Worm (Caenorhabditis elegans) whole organism, late embryonic: ENCODE measurements around the gene ZC477.7.

Experiments
- F13H6.1 ChIP-seq: sonication (generic microtip); optimal IDR thresholded peaks from 2 replicates; lab custom pipeline; 2016; ENCODE audit warnings: missing genetic modification characterization, missing compliant biosample characterization
- K02D7.2 ChIP-seq: sonication (generic microtip); optimal IDR thresholded peaks from 2 replicates; lab custom pipeline; 2017; ENCODE audit warnings: mild to moderate bottlenecking, missing genetic modification characterization, missing compliant biosample characterization
- Y22D7AL.16 ChIP-seq: sonication (generic microtip); optimal IDR thresholded peaks from 2 replicates; lab custom pipeline; 2016; ENCODE audit warnings: missing genetic modification characterization, missing compliant biosample characterization
- ama-1 ChIP-seq: fragments of 150-350 bp; optimal IDR thresholded peaks from 2 replicates; lab custom pipeline; 2014
- ceh-14 ChIP-seq: sonication (generic microtip); optimal IDR thresholded peaks from 2 replicates; lab custom pipeline; 2016; ENCODE audit warnings: missing genotype, missing genetic modification characterization, missing compliant biosample characterization
- ceh-18 ChIP-seq: sonication (generic microtip); optimal IDR thresholded peaks from 2 replicates; lab custom pipeline; 2016; ENCODE audit warnings: missing genetic modification characterization, missing compliant biosample characterization
- ceh-22 ChIP-seq: sonication (generic microtip); optimal IDR thresholded peaks from 2 replicates; lab custom pipeline; 2017; ENCODE audit warnings: missing biosample characterization, missing genetic modification characterization
- ceh-30 ChIP-seq: fragments of 150-350 bp; optimal IDR thresholded peaks from 2 replicates; lab custom pipeline; 2014; ENCODE audit warnings: missing biosample characterization, missing genetic modification characterization
- ceh-31 ChIP-seq: sonication (generic microtip); optimal IDR thresholded peaks from 2 replicates; lab custom pipeline; 2016; ENCODE audit warnings: missing genetic modification characterization, missing compliant biosample characterization
- ceh-34 ChIP-seq: sonication (generic microtip); optimal IDR thresholded peaks from 2 replicates; lab custom pipeline; 2016; ENCODE audit warnings: mild to moderate bottlenecking, missing genetic modification characterization, missing compliant biosample characterization
- ceh-45 ChIP-seq: fragments of 200-800 bp; sonication (Bioruptor generic); IDR thresholded peaks from 2 replicates; pipeline ENCODE4 v1.3.6; 2022; ENCODE audit warnings: missing genetic modification reagents, missing genetic modification characterization, missing compliant biosample characterization
- che-1 ChIP-seq: sonication (generic microtip); optimal IDR thresholded peaks from 2 replicates; lab custom pipeline; 2016; ENCODE audit warnings: mild to moderate bottlenecking, missing genetic modification characterization, missing compliant biosample characterization
- dve-1 ChIP-seq: sonication (generic microtip); optimal IDR thresholded peaks from 2 replicates; lab custom pipeline; 2017; ENCODE audit warnings: antibody characterized with exemption, mild to moderate bottlenecking, missing genetic modification characterization, missing compliant biosample characterization
- ets-4 ChIP-seq: sonication (generic microtip); optimal IDR thresholded peaks from 2 replicates; lab custom pipeline; 2016; ENCODE audit warnings: missing genetic modification characterization, missing compliant biosample characterization
- eyg-1 ChIP-seq: sonication (generic microtip); optimal IDR thresholded peaks from 2 replicates; lab custom pipeline; 2016; ENCODE audit warnings: missing genotype, missing genetic modification characterization, missing compliant biosample characterization
- fax-1 ChIP-seq: sonication (generic microtip); optimal IDR thresholded peaks from 2 replicates; lab custom pipeline; 2016; ENCODE audit warnings: missing genotype, missing genetic modification characterization, missing compliant biosample characterization
- hlh-13 ChIP-seq: fragments of 200-800 bp; sonication (Bioruptor generic); optimal IDR thresholded peaks from 2 replicates; lab custom pipeline; 2018; ENCODE audit warnings: mild to moderate bottlenecking, missing genetic modification characterization, missing compliant biosample characterization
- hlh-15 ChIP-seq: sonication (generic microtip); optimal IDR thresholded peaks from 2 replicates; lab custom pipeline; 2016; ENCODE audit warnings: missing genetic modification characterization, missing compliant biosample characterization
- hlh-30 ChIP-seq: sonication (generic microtip); optimal IDR thresholded peaks from 2 replicates; lab custom pipeline; 2017; ENCODE audit warnings: antibody characterized with exemption, missing genetic modification characterization, missing compliant biosample characterization; ENCODE audit not compliant: insufficient read depth
- hlh-6 ChIP-seq: sonication (generic microtip); optimal IDR thresholded peaks from 2 replicates; lab custom pipeline; 2016; ENCODE audit warnings: missing genotype, missing genetic modification characterization, missing compliant biosample characterization
- hlh-8 ChIP-seq: sonication (generic microtip); optimal IDR thresholded peaks from 2 replicates; lab custom pipeline; 2016; ENCODE audit warnings: missing genotype, missing genetic modification characterization, missing compliant biosample characterization
- mec-3 ChIP-seq: sonication (generic microtip); optimal IDR thresholded peaks from 2 replicates; lab custom pipeline; 2016; ENCODE audit warnings: borderline replicate concordance, missing genetic modification characterization, missing compliant biosample characterization
- nfya-1 ChIP-seq: sonication (generic microtip); optimal IDR thresholded peaks from 2 replicates; lab custom pipeline; 2017; ENCODE audit warnings: missing genetic modification characterization, mild to moderate bottlenecking, missing compliant biosample characterization, antibody characterized with exemption, moderate library complexity
- nhr-232 ChIP-seq: sonication (generic microtip); optimal IDR thresholded peaks from 2 replicates; lab custom pipeline; 2016; ENCODE audit warnings: missing genetic modification characterization, missing compliant biosample characterization
- pag-3 ChIP-seq: sonication (generic microtip); optimal IDR thresholded peaks from 2 replicates; lab custom pipeline; 2016; ENCODE audit warnings: missing compliant biosample characterization, missing genetic modification characterization, borderline replicate concordance
- pat-9 ChIP-seq: fragments of 200-800 bp; sonication (Bioruptor generic); optimal IDR thresholded peaks from 2 replicates; lab custom pipeline; 2018; ENCODE audit warnings: mild to moderate bottlenecking, missing genetic modification characterization, moderate library complexity, missing compliant biosample characterization
- pha-4 ChIP-seq: fragments of 150-350 bp; optimal IDR thresholded peaks from 2 replicates; lab custom pipeline; 2018; ENCODE audit warnings: missing biosample characterization, missing genetic modification reagents, missing genetic modification characterization
- pros-1 ChIP-seq: fragments of 150-350 bp; optimal IDR thresholded peaks from 2 replicates; lab custom pipeline; 2014; ENCODE audit warnings: missing biosample characterization, missing genetic modification reagents, missing genetic modification characterization
- ref-2 ChIP-seq: sonication (generic microtip); optimal IDR thresholded peaks from 2 replicates; lab custom pipeline; 2016; ENCODE audit warnings: missing genetic modification characterization, missing compliant biosample characterization
- rnt-1 ChIP-seq: sonication (generic microtip); optimal IDR thresholded peaks from 2 replicates; lab custom pipeline; 2016; ENCODE audit warnings: missing genetic modification characterization, missing compliant biosample characterization
- sdc-2 ChIP-seq: sonication (generic microtip); optimal IDR thresholded peaks from 2 replicates; lab custom pipeline; 2016; ENCODE audit warnings: missing genotype, missing genetic modification characterization, missing compliant biosample characterization
- syd-9 ChIP-seq: sonication (generic microtip); optimal IDR thresholded peaks from 2 replicates; lab custom pipeline; 2016; ENCODE audit warnings: mild to moderate bottlenecking, missing genetic modification characterization, moderate library complexity, missing compliant biosample characterization
- tbx-2 ChIP-seq: sonication (generic microtip); optimal IDR thresholded peaks from 2 replicates; lab custom pipeline; 2016; ENCODE audit warnings: missing genetic modification characterization, missing compliant biosample characterization
- unc-42 ChIP-seq: sonication (generic microtip); optimal IDR thresholded peaks from 2 replicates; lab custom pipeline; 2016; ENCODE audit warnings: missing genotype, missing genetic modification characterization, missing compliant biosample characterization
- unc-55 ChIP-seq: sonication (generic microtip); optimal IDR thresholded peaks from 2 replicates; lab custom pipeline; 2017; ENCODE audit warnings: missing biosample characterization, missing genetic modification reagents, missing genetic modification characterization
- unc-86 ChIP-seq: sonication (generic microtip); optimal IDR thresholded peaks from 2 replicates; lab custom pipeline; 2016; ENCODE audit warnings: missing genetic modification characterization, missing compliant biosample characterization

The ZC477.7 gene

DNA sequence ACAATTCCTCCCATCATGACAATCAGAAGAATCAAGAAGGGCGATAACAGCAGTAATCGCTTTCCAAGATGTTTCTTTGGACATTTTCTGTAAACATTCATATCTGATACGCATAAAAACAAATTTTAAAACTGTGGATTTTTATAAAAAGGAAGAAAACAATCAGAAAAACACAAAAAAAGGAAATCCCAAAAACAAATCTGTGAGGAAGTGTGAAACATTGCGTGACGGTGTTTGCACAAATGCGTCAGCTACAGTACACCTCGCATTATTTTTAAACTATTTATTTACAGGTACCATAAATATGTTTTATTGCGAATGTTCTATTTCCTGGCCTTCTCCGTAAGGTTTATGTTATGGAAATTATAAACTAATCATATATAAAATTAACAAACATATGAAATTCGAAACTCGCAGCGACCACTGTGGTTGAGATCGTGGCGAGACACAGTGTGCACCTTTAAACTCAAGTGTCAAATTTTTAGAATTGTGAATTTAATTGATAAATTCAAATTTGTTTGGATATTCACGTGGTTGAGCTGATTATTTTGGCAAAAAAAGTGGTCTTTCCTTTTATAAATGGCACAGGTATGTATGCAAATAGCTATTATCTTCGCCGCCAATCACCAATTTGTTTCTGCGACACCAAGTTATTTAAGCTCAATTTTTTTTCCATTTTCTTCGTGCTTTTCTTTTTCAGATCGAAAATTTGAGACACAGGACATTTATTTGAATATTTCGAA is 10.2 kb upstream of the ZC477.7 start, which contains the start of the genes C34D4.10 and str-48:
TSS of gene C34D4.10 (minus strand) at position 101 of the 743 bp plus-strand sequence.
TSS of gene str-48 (plus strand) at position 693 of the 743 bp plus-strand sequence.
- TF ChIP-seq Y22D7AL.16 (tag; lab: Kevin White, UChicago) (no peak), ceh-30 (tag; lab: Kevin White, UChicago) (no peak), eyg-1 (tag; lab: Kevin White, UChicago) (no peak), unc-86 (tag; lab: Kevin White, UChicago) (no peak), hlh-15 (tag; lab: Kevin White, UChicago) (no peak), ref-2 (tag; lab: Kevin White, UChicago) (no peak), hlh-30 (no peak), dve-1 (tag; lab: Kevin White, UChicago) (no peak)

DNA sequence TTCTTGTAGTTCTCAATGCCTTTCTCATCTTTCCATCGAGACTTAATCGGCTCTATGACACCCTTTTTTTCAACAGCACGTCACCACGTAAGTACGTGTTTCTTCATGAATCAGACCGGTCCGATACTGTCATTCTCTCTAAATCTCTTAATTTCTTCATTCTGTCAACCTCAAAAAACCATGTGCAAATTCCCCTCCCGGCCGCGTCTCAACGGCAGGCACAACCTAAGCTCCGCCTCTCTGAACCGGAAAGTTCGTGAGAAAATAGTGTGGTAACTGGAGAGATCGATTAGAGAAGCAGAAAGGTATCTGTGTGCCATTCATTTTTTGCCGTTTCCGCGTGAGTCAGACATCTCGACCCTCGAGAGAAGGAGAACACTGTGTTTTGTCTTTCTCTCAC is 3.3 kb upstream of the ZC477.7 start, which contains the start of gene nas-8:
TSS of gene nas-8 (plus strand) at position 301 of the 400 bp plus-strand sequence.
- TF ChIP-seq ceh-22 (tag; lab: Kevin White, UChicago), result no peak

DNA sequence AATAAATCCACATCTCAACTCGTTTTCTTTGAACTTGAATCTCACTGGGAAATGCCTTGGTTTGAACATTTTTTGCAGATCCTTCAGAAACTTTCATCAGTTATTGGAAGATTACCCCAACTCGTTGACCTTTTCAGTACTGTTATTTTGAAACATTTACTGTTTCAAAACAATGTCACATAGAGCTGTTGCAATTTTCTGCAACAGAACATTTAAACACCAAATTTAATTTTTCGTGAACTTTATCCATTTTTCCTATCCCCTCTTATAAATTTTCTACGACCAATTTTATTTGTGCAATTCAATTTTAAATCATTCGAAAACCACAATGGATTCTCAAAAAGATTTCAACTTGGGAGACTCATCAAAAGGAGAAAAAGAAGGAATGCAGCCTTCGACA is 3.4 kb downstream of the ZC477.7 start, which contains the start of gene ZC477.2:
TSS of gene ZC477.2 (plus strand) at position 301 of the 400 bp plus-strand sequence.
- TF ChIP-seq ets-4 (tag; lab: Kevin White, UChicago), result no peak
- TF ChIP-seq nhr-232 (tag; lab: Kevin White, UChicago), result no peak
- TF ChIP-seq ceh-22 (tag; lab: Kevin White, UChicago), result no peak
- TF ChIP-seq mec-3 (tag; lab: Kevin White, UChicago), result no peak
- no peak for TF ChIP-seq rnt-1 (tag; lab: Kevin White, UChicago)

ce11 chrIV:7103211-7103679 is 8.0 kb downstream of the ZC477.7 start, which contains the start of the genes rde-8 and ZC477.3:
TSS of gene rde-8 (minus strand) at chrIV:7103261.
TSS of gene ZC477.3 (plus strand) at chrIV:7103492.
- TF ChIP-seq unc-42 (tag; lab: Kevin White, UChicago), result peak; percentile 16
- peak; percentile 37 for TF ChIP-seq nfya-1 (tag; lab: Kevin White, UChicago)
- no peak for TF ChIP-seq hlh-13

DNA sequence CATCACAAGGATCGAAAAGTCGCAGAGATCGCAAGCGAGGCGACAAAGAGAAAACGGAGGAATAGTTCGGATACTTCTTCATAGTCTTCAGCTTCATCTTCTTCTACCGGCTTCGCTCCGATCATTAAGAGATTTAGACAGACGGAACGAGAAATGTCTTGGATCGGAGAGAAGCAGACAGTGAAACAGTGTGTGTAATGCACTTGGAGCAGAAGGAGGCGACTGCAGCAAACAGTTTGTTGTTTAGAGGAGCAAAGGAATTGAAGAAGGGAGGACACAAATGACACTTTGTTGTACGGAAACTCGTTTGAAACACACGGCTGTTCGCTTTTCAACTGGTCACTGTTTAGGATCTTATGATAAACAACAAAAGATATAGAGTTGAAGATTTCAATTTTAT is 11.9 kb downstream of the ZC477.7 start:
- peak; percentile 21 for TF ChIP-seq unc-55 (GFP tag; lab: Kevin White, UChicago)
- TF ChIP-seq ceh-34 (tag; lab: Kevin White, UChicago), result peak; percentile 56
- TF ChIP-seq ceh-18, result peak; percentile 46
- no peak for TF ChIP-seq sdc-2 (tag; lab: Kevin White, UChicago)
- peak; percentile 51 for TF ChIP-seq nfya-1 (tag; lab: Kevin White, UChicago)
- TF ChIP-seq tbx-2, result peak; percentile 24
- no peak for TF ChIP-seq ets-4 (tag; lab: Kevin White, UChicago)
- TF ChIP-seq, all 69 proteins: peak for 5

DNA sequence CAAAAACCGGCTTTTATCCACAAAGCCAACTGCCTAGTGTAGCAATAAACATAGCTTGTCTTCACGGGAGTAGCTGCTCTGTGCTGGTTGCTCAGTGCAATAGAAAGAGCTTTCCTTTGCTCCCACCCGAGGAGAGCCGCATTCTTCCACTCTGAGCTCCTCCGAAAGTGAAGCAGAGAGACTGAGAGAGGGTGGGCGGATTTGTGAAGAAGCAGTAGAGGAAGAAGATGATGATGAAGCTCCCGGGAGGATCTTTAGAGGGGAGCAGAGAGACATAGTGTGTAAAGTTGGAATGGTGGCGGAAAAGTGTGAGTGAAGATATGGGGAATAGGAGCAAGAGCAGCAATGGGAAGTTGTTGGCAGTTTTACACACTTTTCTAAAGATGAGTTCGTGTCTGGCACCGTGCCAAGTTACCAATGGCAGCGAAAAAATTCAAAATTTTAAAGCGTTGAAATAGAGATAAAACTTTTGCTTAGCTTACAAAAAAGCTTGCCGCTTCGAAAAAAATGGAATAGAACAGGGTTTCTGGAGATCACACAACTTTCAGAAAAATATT is 12.7 kb downstream of the ZC477.7 start, which contains the start of gene ZC477.4:
TSS of gene ZC477.4 (minus strand) at position 276 of the 557 bp plus-strand sequence.
- peak; percentile 9 for TF ChIP-seq ama-1 (lab: Kevin White, UChicago)
- no peak for TF ChIP-seq che-1 (tag; lab: Kevin White, UChicago)
- TF ChIP-seq fax-1 (tag; lab: Kevin White, UChicago), result no peak
- TF ChIP-seq unc-55 (GFP tag; lab: Kevin White, UChicago), result peak; percentile 72
- no peak for TF ChIP-seq pha-4 (tag; lab: Kevin White, UChicago)
- no peak for TF ChIP-seq K02D7.2 (tag; lab: Kevin White, UChicago)
- TF ChIP-seq ceh-18, result peak; percentile 89
- no peak for TF ChIP-seq ceh-45 (GFP tag; lab: Robert Waterston, UW)
- peak; percentile 56 for TF ChIP-seq nfya-1 (tag; lab: Kevin White, UChicago)
- peak; percentile 7 for TF ChIP-seq ceh-14
- peak; percentile 19 for TF ChIP-seq F13H6.1 (tag; lab: Kevin White, UChicago)
- no peak for TF ChIP-seq pros-1 (tag; lab: Kevin White, UChicago)
- peak; percentile 65 for TF ChIP-seq tbx-2
- TF ChIP-seq pat-9, result peak; percentile 74
- no peak for TF ChIP-seq pag-3 (tag; lab: Kevin White, UChicago)
- TF ChIP-seq dve-1 (tag; lab: Kevin White, UChicago), result no peak
- peak; percentile 25 for TF ChIP-seq ceh-34 (tag; lab: Kevin White, UChicago)
- peak; percentile 7 for TF ChIP-seq ceh-31
- no peak for TF ChIP-seq syd-9
- TF ChIP-seq rnt-1 (tag; lab: Kevin White, UChicago), result peak; percentile 77
- peak; percentile 19 for TF ChIP-seq hlh-8
- peak; percentile 4 for TF ChIP-seq unc-42 (tag; lab: Kevin White, UChicago)
- peak; percentile 55 for TF ChIP-seq hlh-6
